Worm (Caenorhabditis elegans) whole organism, L4 larva: ENCODE results near the gene srw-44.

ENCODE experiments used
- D1046.2 ChIP-seq: fragments of 200-800 bp; sonication (Bioruptor generic); IDR thresholded peaks from 2 replicates; pipeline ENCODE4 v1.3.6; 2022; ENCODE audit warnings: missing genetic modification characterization, missing compliant biosample characterization
- F10B5.3 ChIP-seq: sonication (generic microtip); optimal IDR thresholded peaks from 2 replicates; lab custom pipeline; 2016; ENCODE audit warnings: mild to moderate bottlenecking, missing genetic modification characterization, missing compliant biosample characterization
- F26F4.8 ChIP-seq: fragments of 200-800 bp; sonication (Bioruptor generic); conservative IDR thresholded peaks from 2 replicates; pipeline ENCODE4 v1.3.6; 2022; ENCODE audit warnings: missing genetic modification characterization, missing compliant biosample characterization
- F49E8.2 ChIP-seq: sonication (generic microtip); optimal IDR thresholded peaks from 2 replicates; lab custom pipeline; 2016; ENCODE audit warnings: missing compliant biosample characterization, mild to moderate bottlenecking, missing genetic modification characterization, borderline replicate concordance
- Y48G9A.11 ChIP-seq: fragments of 200-800 bp; sonication (Bioruptor generic); IDR thresholded peaks from 2 replicates; pipeline ENCODE4 v1.3.6; 2022; ENCODE audit warnings: missing genetic modification reagents, missing genetic modification characterization, missing compliant biosample characterization
- ceh-44 ChIP-seq: fragments of 200-800 bp; sonication (Bioruptor generic); IDR thresholded peaks from 2 replicates; pipeline ENCODE4 v1.3.6; 2022; ENCODE audit warnings: missing genetic modification reagents, missing genetic modification characterization, missing compliant biosample characterization
- ceh-62 ChIP-seq: sonication (generic microtip); optimal IDR thresholded peaks from 2 replicates; lab custom pipeline; 2017; ENCODE audit warnings: missing biosample characterization, missing genetic modification characterization
- cey-2 ChIP-seq: sonication (generic microtip); optimal IDR thresholded peaks from 3 replicates; lab custom pipeline; 2017; ENCODE audit warnings: missing genetic modification characterization, mild to moderate bottlenecking, missing compliant biosample characterization, antibody characterized with exemption, borderline replicate concordance; ENCODE audit not compliant: insufficient read depth
- daf-16 ChIP-seq, 3 experiments: sonication (generic microtip); optimal IDR thresholded peaks; 2 replicates each; lab custom pipeline; 2016 to 2017; ENCODE audit warnings: missing genetic modification characterization in 3 of 3, missing genetic modification reagents in 3 of 3, mild to moderate bottlenecking in 2 of 3, missing compliant biosample characterization in 2 of 3, missing biosample characterization in 1 of 3, moderate library complexity in 1 of 3
- daf-19 ChIP-seq: fragments of 200-800 bp; sonication (Bioruptor generic); conservative IDR thresholded peaks from 2 replicates; pipeline ENCODE4 v1.3.6; 2022; ENCODE audit warnings: missing genetic modification characterization, missing compliant biosample characterization
- dmd-6 ChIP-seq: fragments of 200-800 bp; sonication (Bioruptor generic); IDR thresholded peaks from 2 replicates; pipeline ENCODE4 v1.3.6; 2022; ENCODE audit warnings: missing genetic modification reagents, missing genetic modification characterization, missing compliant biosample characterization
- dmd-8 ChIP-seq: fragments of 200-800 bp; sonication (Bioruptor generic); IDR thresholded peaks from 2 replicates; pipeline ENCODE4 v1.3.6; 2022; ENCODE audit warnings: missing genetic modification characterization, missing compliant biosample characterization
- dmd-9 ChIP-seq: fragments of 200-800 bp; sonication (Bioruptor generic); IDR thresholded peaks from 2 replicates; pipeline ENCODE4 v1.3.6; 2022; ENCODE audit warnings: missing genetic modification reagents, missing genetic modification characterization, missing compliant biosample characterization
- duxl-1 ChIP-seq: sonication (generic microtip); optimal IDR thresholded peaks from 2 replicates; lab custom pipeline; 2016; ENCODE audit warnings: mild to moderate bottlenecking, missing genetic modification characterization, moderate library complexity, missing compliant biosample characterization; ENCODE audit not compliant: poor library complexity
- egl-27 ChIP-seq: sonication (generic microtip); optimal IDR thresholded peaks from 3 replicates; lab custom pipeline; 2017; ENCODE audit warnings: missing biosample characterization, missing genetic modification reagents, missing genetic modification characterization
- egl-43 ChIP-seq: fragments of 200-800 bp; sonication (Bioruptor generic); IDR thresholded peaks from 2 replicates; pipeline ENCODE4 v1.3.6; 2022; ENCODE audit warnings: missing genetic modification reagents, missing genetic modification characterization, missing compliant biosample characterization
- fkh-10 ChIP-seq: fragments of 150-350 bp; optimal IDR thresholded peaks from 2 replicates; lab custom pipeline; 2014; ENCODE audit warnings: missing biosample characterization, missing genetic modification reagents, missing genetic modification characterization
- gei-8 ChIP-seq: fragments of 200-800 bp; sonication (Bioruptor generic); optimal IDR thresholded peaks from 2 replicates; lab custom pipeline; 2018; ENCODE audit warnings: mild to moderate bottlenecking, missing genetic modification characterization, missing compliant biosample characterization
- hif-1 ChIP-seq, 2 experiments: sonication (generic microtip); optimal IDR thresholded peaks; 2 replicates each; lab custom pipeline; 2016 to 2017; ENCODE audit warnings: missing compliant biosample characterization in 2 of 2, missing genetic modification characterization in 2 of 2, missing genetic modification reagents in 2 of 2, missing genotype in 2 of 2, mild to moderate bottlenecking in 1 of 2
- hlh-30 ChIP-seq: sonication (generic microtip); optimal IDR thresholded peaks from 2 replicates; lab custom pipeline; 2017; ENCODE audit warnings: antibody characterized with exemption, mild to moderate bottlenecking, missing genetic modification characterization, missing compliant biosample characterization; ENCODE audit not compliant: insufficient read depth
- jun-1 ChIP-seq: fragments of 150-350 bp; optimal IDR thresholded peaks from 2 replicates; lab custom pipeline; 2014; ENCODE audit warnings: missing biosample characterization, missing genetic modification reagents, missing genetic modification characterization
- lim-7 ChIP-seq: fragments of 200-800 bp; sonication (Bioruptor generic); IDR thresholded peaks from 2 replicates; pipeline ENCODE4 v1.3.6; 2022; ENCODE audit warnings: missing genetic modification characterization, missing compliant biosample characterization
- madf-5 ChIP-seq, 2 experiments: fragments of 200-800 bp; sonication (Bioruptor generic); IDR thresholded peaks; 2 replicates each; pipeline ENCODE4 v1.3.6; 2022; ENCODE audit warnings: missing compliant biosample characterization in 2 of 2, missing genetic modification characterization in 2 of 2
- mdt-29 ChIP-seq: fragments of 200-800 bp; sonication (Bioruptor generic); IDR thresholded peaks from 2 replicates; pipeline ENCODE4 v1.3.6; 2022; ENCODE audit warnings: missing genetic modification reagents, missing genetic modification characterization, missing compliant biosample characterization
- mep-1 ChIP-seq: fragments of 150-350 bp; sonication (generic microtip); optimal IDR thresholded peaks from 3 replicates; lab custom pipeline; 2014; ENCODE audit warnings: missing biosample characterization, missing genetic modification characterization
- mes-2 ChIP-seq: sonication (generic microtip); optimal IDR thresholded peaks from 2 replicates; lab custom pipeline; 2016; ENCODE audit warnings: missing genotype, mild to moderate bottlenecking, missing genetic modification characterization, missing compliant biosample characterization; ENCODE audit not compliant: poor library complexity, severe bottlenecking
- nhr-102 ChIP-seq: sonication (generic microtip); optimal IDR thresholded peaks from 2 replicates; lab custom pipeline; 2016; ENCODE audit warnings: mild to moderate bottlenecking, missing genetic modification characterization, moderate library complexity, missing compliant biosample characterization
- nhr-77 ChIP-seq: fragments of 150-350 bp; optimal IDR thresholded peaks from 2 replicates; lab custom pipeline; 2014; ENCODE audit warnings: missing biosample characterization, missing genetic modification characterization
- pqm-1 ChIP-seq: sonication (generic microtip); optimal IDR thresholded peaks from 2 replicates; lab custom pipeline; 2017; ENCODE audit warnings: missing biosample characterization, missing genetic modification characterization
- rbr-2 ChIP-seq: sonication (generic microtip); optimal IDR thresholded peaks from 2 replicates; lab custom pipeline; 2016; ENCODE audit warnings: missing genotype, missing genetic modification characterization, missing compliant biosample characterization
- sdz-12 ChIP-seq: fragments of 200-800 bp; sonication (Bioruptor generic); optimal IDR thresholded peaks from 2 replicates; lab custom pipeline; 2018; ENCODE audit warnings: mild to moderate bottlenecking, missing genetic modification characterization, missing compliant biosample characterization
- set-16 ChIP-seq: fragments of 200-800 bp; sonication (Bioruptor generic); IDR thresholded peaks from 2 replicates; pipeline ENCODE4 v1.3.6; 2022; ENCODE audit warnings: missing genetic modification reagents, missing genetic modification characterization, missing compliant biosample characterization
- spr-1 ChIP-seq: sonication (generic microtip); optimal IDR thresholded peaks from 2 replicates; lab custom pipeline; 2016; ENCODE audit warnings: mild to moderate bottlenecking, missing genetic modification characterization, missing compliant biosample characterization
- tra-1 ChIP-seq: fragments of 200-800 bp; sonication (Bioruptor generic); IDR thresholded peaks from 2 replicates; pipeline ENCODE4 v1.3.6; 2022; ENCODE audit warnings: missing genetic modification reagents, missing genetic modification characterization, missing compliant biosample characterization
- unc-130 ChIP-seq: sonication (generic microtip); optimal IDR thresholded peaks from 2 replicates; lab custom pipeline; 2016; ENCODE audit warnings: missing genetic modification reagents, missing genetic modification characterization, missing compliant biosample characterization
- unc-62 ChIP-seq, 3 experiments: fragments of 150-350 bp in 1 of 3; sonication (generic microtip); optimal IDR thresholded peaks in 2 of 3; peaks in 1 of 3; 1 replicate in 1 of 3; 2 replicates in 2 of 3; lab custom pipeline; 2014 to 2017; ENCODE audit warnings: missing biosample characterization in 3 of 3, missing genetic modification characterization in 3 of 3, missing genetic modification reagents in 3 of 3, missing genotype in 1 of 3
- zag-1 ChIP-seq: fragments of 150-350 bp; optimal IDR thresholded peaks from 2 replicates; lab custom pipeline; 2014; ENCODE audit warnings: missing biosample characterization, missing genetic modification characterization
- zip-11 ChIP-seq: fragments of 200-800 bp; sonication (Bioruptor generic); IDR thresholded peaks from 2 replicates; pipeline ENCODE4 v1.3.6; 2022; ENCODE audit warnings: missing genetic modification characterization, missing compliant biosample characterization
- zip-2 ChIP-seq: fragments of 150-350 bp; optimal IDR thresholded peaks from 2 replicates; lab custom pipeline; 2014; ENCODE audit warnings: missing biosample characterization, missing genetic modification characterization

The srw-44 gene

ce11 chrV:16640366-16640765, 39.7 kb upstream of the srw-44 start (continued):
- peak; percentile 81; the same call in 1 of the 2 replicates for TF ChIP-seq dmd-8

- TF ChIP-seq F49E8.2 (no peak), sdz-12 (no peak), dmd-9 (GFP tag; lab: Robert Waterston, UW) (no peak), zag-1 (tag; lab: Kevin White, UChicago) (no peak), mep-1 (tag; lab: Kevin White, UChicago) (no peak), mes-2 (tag; lab: Kevin White, UChicago) (no peak)
Observed at ce11 chrV:16643558-16643957, 36.5 kb upstream of the srw-44 start, which contains the start of gene srw-77. Gene srw-77, minus strand, starts transcription at chrV:16643658.

ce11 chrV:16645201-16645940, 34.7 kb upstream of the srw-44 start, which contains the start of gene W06G6.17:
Gene W06G6.17, minus strand, starts transcription at chrV:16645251.
- TF ChIP-seq gei-8 (no peak), mdt-29 (GFP tag; lab: Robert Waterston, UW) (no peak), daf-19 (GFP tag; lab: Robert Waterston, UW) (no peak), jun-1 (no peak), zip-11 (GFP tag; lab: Robert Waterston, UW) (no peak), tra-1 (GFP tag; lab: Robert Waterston, UW) (no peak), lim-7 (GFP tag; lab: Robert Waterston, UW) (0 out of 2 replicates have a peak, but pooled peaks have one; percentile 22), dmd-6 (GFP tag; lab: Robert Waterston, UW) (peak; percentile 28; the same call in 1 of the 2 replicates), duxl-1 (tag; lab: Kevin White, UChicago) (peak; percentile 53), nhr-77 (tag; lab: Kevin White, UChicago) (no peak), egl-43 (peak; percentile 49; the same call in 1 of the 2 replicates), set-16 (GFP tag; lab: Robert Waterston, UW) (no peak), F10B5.3 (tag; lab: Kevin White, UChicago) (no peak), zip-2 (no peak), fkh-10 (GFP tag; lab: Kevin White, UChicago) (no peak), dmd-8 (0 out of 2 replicates have a peak, but pooled peaks have one; percentile 30), egl-27 (tag; lab: Kevin White, UChicago) (no peak), pqm-1 (tag; lab: Kevin White, UChicago) (no peak), F26F4.8 (GFP tag; lab: Robert Waterston, UW) (0 out of 2 replicates have a peak, but pooled peaks have one; percentile 38), F49E8.2 (no peak), hif-1 (tag; optimal IDR thresholded peaks at IDR 0.05; lab: Kevin White, UChicago) (no peak), unc-130 (no peak), madf-5 (GFP tag; IDR thresholded peaks at IDR 0.05; lab: Robert Waterston, UW) (0 out of 4 replicates have a peak, but pooled peaks of 1 of the 2 experiments have one; percentile 49), unc-62 (GFP tag; optimal IDR thresholded peaks at IDR 0.05 in 1 of 2; lab: Kevin White, UChicago) (no peak), unc-62 (tag; optimal IDR thresholded peaks at IDR 0.05; lab: Kevin White, UChicago) (no peak), hlh-30 (peak; percentile 74), cey-2 (tag; lab: Kevin White, UChicago) (no peak), nhr-102 (no peak), spr-1 (tag; lab: Kevin White, UChicago) (no peak), D1046.2 (GFP tag; lab: Robert Waterston, UW) (no peak), daf-16 (GFP tag; optimal IDR thresholded peaks at IDR 0.05; lab: Kevin White, UChicago) (peak in 1 of 2 experiments; percentile 44), daf-16 (tag; optimal IDR thresholded peaks at IDR 0.05; lab: Kevin White, UChicago) (peak; percentile 44), ceh-44 (no peak), ceh-62 (tag; lab: Kevin White, UChicago) (no peak), Y48G9A.11 (GFP tag; lab: Robert Waterston, UW) (0 out of 2 replicates have a peak, but pooled peaks have one; percentile 23), rbr-2 (tag; lab: Kevin White, UChicago) (no peak)
